Worm (Caenorhabditis elegans) whole organism, young adult: Measurements from ENCODE around the gene H04J21.1.

ENCODE experiments used
- C06A6.2 ChIP-seq: fragments of 200-800 bp; sonication (Bioruptor generic); conservative IDR thresholded peaks from 2 replicates; pipeline ENCODE4 v1.3.6; 2022; ENCODE audit warnings: missing genetic modification characterization, missing compliant biosample characterization
- aptf-2 ChIP-seq: fragments of 200-800 bp; sonication (Bioruptor generic); conservative IDR thresholded peaks from 2 replicates; pipeline ENCODE4 v1.3.6; 2022; ENCODE audit warnings: missing genetic modification reagents, missing genetic modification characterization, missing compliant biosample characterization
- aptf-3 ChIP-seq: fragments of 200-800 bp; sonication (Bioruptor generic); IDR thresholded peaks from 2 replicates; pipeline ENCODE4 v1.3.6; 2022; ENCODE audit warnings: missing genetic modification characterization, missing compliant biosample characterization
- dpl-1 ChIP-seq: fragments of 150-350 bp; optimal IDR thresholded peaks from 2 replicates; lab custom pipeline; 2014; ENCODE audit warnings: missing biosample characterization, missing genetic modification reagents, missing genetic modification characterization
- pha-4 ChIP-seq: fragments of 150-350 bp; sonication (generic microtip); optimal IDR thresholded peaks from 2 replicates; lab custom pipeline; 2014; ENCODE audit warnings: missing biosample characterization, missing genetic modification reagents, missing genetic modification characterization
- rec-8 ChIP-seq, 2 experiments: sonication (generic microtip); optimal IDR thresholded peaks; 2 replicates each; lab custom pipeline; 2016; ENCODE audit warnings: mild to moderate bottlenecking in 2 of 2, missing genetic modification characterization in 2 of 2, missing genetic modification reagents in 2 of 2, missing genotype in 2 of 2, missing biosample characterization in 1 of 2, missing compliant biosample characterization in 1 of 2, moderate library complexity in 1 of 2
- snpc-1.1 ChIP-seq: sonication (generic microtip); optimal IDR thresholded peaks from 2 replicates; lab custom pipeline; 2017; ENCODE audit warnings: missing genetic modification characterization, mild to moderate bottlenecking, missing compliant biosample characterization, antibody characterized with exemption, moderate library complexity, missing genotype, missing genetic modification reagents; ENCODE audit not compliant: insufficient read depth
- snpc-4 ChIP-seq, 5 experiments: fragments of 150-350 bp in 1 of 5; sonication (generic microtip) in 4 of 5; optimal IDR thresholded peaks; 2 replicates each; lab custom pipeline; 2014 to 2018; ENCODE audit warnings: missing genetic modification characterization in 5 of 5, missing biosample characterization in 3 of 5, antibody characterized with exemption in 2 of 5, mild to moderate bottlenecking in 2 of 5, missing compliant biosample characterization in 2 of 5, missing genotype in 2 of 5, moderate library complexity in 2 of 5, missing genetic modification reagents in 1 of 5

DNA sequence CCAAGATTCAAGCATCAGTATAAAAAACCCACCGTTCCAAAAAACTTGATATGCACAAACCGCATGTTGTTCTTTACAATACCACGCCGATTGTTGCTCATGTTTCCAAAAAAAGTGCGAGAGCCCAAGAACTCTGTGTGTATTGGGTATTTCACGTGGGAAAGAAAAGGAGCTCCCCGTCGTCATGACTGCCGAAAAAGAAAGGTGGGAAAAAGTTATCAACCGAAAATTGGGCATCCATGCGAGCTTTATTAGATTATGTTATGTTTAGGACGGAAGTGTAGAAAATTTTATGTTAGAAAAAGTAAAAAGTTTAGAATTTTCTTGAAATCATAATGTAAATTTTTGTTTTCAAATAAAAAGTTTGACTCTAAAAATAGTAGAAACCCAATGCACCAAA is 3.3 kb downstream of the H04J21.1 start, which contains the start of gene H04J21.4:
- TF ChIP-seq snpc-1.1 (tag; lab: Kevin White, UChicago), result no peak
- TF ChIP-seq C06A6.2, result no peak
- no peak for TF ChIP-seq aptf-2
- TF ChIP-seq snpc-4 (GFP tag; optimal IDR thresholded peaks at IDR 0.05; lab: Kevin White, UChicago), result no peak
- TF ChIP-seq snpc-4 (tag; optimal IDR thresholded peaks at IDR 0.05; lab: Kevin White, UChicago), result no peak
- TF ChIP-seq aptf-3 (GFP tag; lab: Robert Waterston, UW), result no peak
- no peak for TF ChIP-seq dpl-1 (GFP tag; lab: Kevin White, UChicago)
- TF ChIP-seq pha-4, result no peak
- no peak for TF ChIP-seq rec-8 (tag; optimal IDR thresholded peaks at IDR 0.05; lab: Kevin White, UChicago)
